Fruit fly (Drosophila melanogaster) whole organism, embryonic: ENCODE data around the gene CG3815.

Experiments
- Antp ChIP-seq: fragments of 200-800 bp; sonication (Bioruptor generic); optimal IDR thresholded peaks from 3 replicates; lab custom pipeline; 2016; ENCODE audit warnings: missing biosample characterization, missing genetic modification characterization
- Bgb ChIP-seq: fragments of 200-800 bp; sonication (Bioruptor generic); IDR thresholded peaks from 2 replicates; pipeline ENCODE4 v1.3.6; 2022; ENCODE audit warnings: missing biosample characterization, missing genetic modification characterization; ENCODE audit not compliant: partially characterized antibody
- CG10565 ChIP-seq: fragments of 200-800 bp; sonication (Bioruptor generic); optimal IDR thresholded peaks from 3 replicates; lab custom pipeline; 2016; ENCODE audit warnings: missing biosample characterization, mild to moderate bottlenecking, missing genetic modification characterization
- CG11504 ChIP-seq: fragments of 200-800 bp; sonication (Bioruptor generic); optimal IDR thresholded peaks from 3 replicates; lab custom pipeline; 2019; ENCODE audit warnings: missing biosample characterization, mild to moderate bottlenecking, missing genetic modification characterization, moderate library complexity
- CG12104 ChIP-seq: fragments of 200-800 bp; sonication (Bioruptor generic); optimal IDR thresholded peaks from 3 replicates; lab custom pipeline; 2016; ENCODE audit warnings: missing biosample characterization, missing genetic modification characterization
- CG12236 ChIP-seq: fragments of 200-800 bp; sonication (Bioruptor generic); optimal IDR thresholded peaks from 2 replicates; lab custom pipeline; 2016; ENCODE audit warnings: missing biosample characterization, missing genetic modification characterization
- CG12659 ChIP-seq: fragments of 200-800 bp; sonication (Bioruptor generic); optimal IDR thresholded peaks from 3 replicates; lab custom pipeline; 2017; ENCODE audit warnings: mild to moderate bottlenecking, missing biosample characterization, missing genetic modification reagents, missing genetic modification characterization
- CG13775 ChIP-seq: fragments of 200-800 bp; sonication (Bioruptor generic); optimal IDR thresholded peaks from 3 replicates; lab custom pipeline; 2017; ENCODE audit warnings: missing biosample characterization, mild to moderate bottlenecking, missing genetic modification characterization
- CG18011 ChIP-seq: fragments of 200-800 bp; sonication (Bioruptor generic); optimal IDR thresholded peaks from 2 replicates; lab custom pipeline; 2017; ENCODE audit warnings: missing biosample characterization, missing genetic modification characterization, mild to moderate bottlenecking, moderate library complexity, missing genotype
- CG18764 ChIP-seq: fragments of 200-800 bp; sonication (Bioruptor generic); optimal IDR thresholded peaks from 3 replicates; lab custom pipeline; 2016; ENCODE audit warnings: missing biosample characterization, missing genetic modification characterization
- CG2712 ChIP-seq: fragments of 200-800 bp; optimal IDR thresholded peaks from 3 replicates; lab custom pipeline; 2019; ENCODE audit warnings: missing biosample characterization, mild to moderate bottlenecking, missing genetic modification characterization, moderate library complexity
- CG3163 ChIP-seq: fragments of 200-800 bp; sonication (Bioruptor generic); optimal IDR thresholded peaks from 3 replicates; lab custom pipeline; 2016; ENCODE audit warnings: missing biosample characterization, missing genetic modification characterization
- CG32532 ChIP-seq: fragments of 200-800 bp; sonication (Bioruptor generic); IDR thresholded peaks from 2 replicates; pipeline ENCODE4 v1.3.6; 2022; ENCODE audit warnings: missing biosample characterization, missing genetic modification characterization
- CG32772 ChIP-seq: fragments of 200-800 bp; sonication (Bioruptor generic); IDR thresholded peaks from 2 replicates; pipeline ENCODE4 v1.3.6; 2022; ENCODE audit warnings: missing biosample characterization, missing genetic modification characterization
- CG4424 ChIP-seq: fragments of 200-800 bp; sonication (Bioruptor generic); optimal IDR thresholded peaks from 3 replicates; lab custom pipeline; 2016; ENCODE audit warnings: missing biosample characterization, missing genetic modification characterization
- CG7928 ChIP-seq: fragments of 200-800 bp; sonication (Bioruptor generic); optimal IDR thresholded peaks from 2 replicates; lab custom pipeline; 2017; ENCODE audit warnings: missing biosample characterization, mild to moderate bottlenecking, missing genetic modification characterization
- CG7963 ChIP-seq: fragments of 200-800 bp; sonication (Bioruptor generic); IDR thresholded peaks from 3 replicates; pipeline ENCODE4 v1.3.6; 2022; ENCODE audit warnings: missing biosample characterization, missing genetic modification characterization; ENCODE audit not compliant: partially characterized antibody
- Dek ChIP-seq: fragments of 200-800 bp; sonication (Bioruptor generic); optimal IDR thresholded peaks from 3 replicates; lab custom pipeline; 2019; ENCODE audit warnings: missing biosample characterization, mild to moderate bottlenecking, missing genetic modification characterization, moderate library complexity
- Dip2 ChIP-seq: fragments of 200-800 bp; sonication (Bioruptor generic); IDR thresholded peaks from 2 replicates; pipeline ENCODE4 v1.3.6; 2022; ENCODE audit warnings: missing biosample characterization, missing genetic modification characterization
- Dll ChIP-seq: fragments of 200-800 bp; sonication (Bioruptor generic); IDR thresholded peaks from 4 replicates; pipeline ENCODE4 v1.3.6; 2022; ENCODE audit warnings: missing biosample characterization, missing genetic modification characterization; ENCODE audit not compliant: partially characterized antibody
- Doc2 ChIP-seq: fragments of 200-800 bp; sonication (Bioruptor generic); IDR thresholded peaks from 2 replicates; pipeline ENCODE4 v1.3.6; 2022; ENCODE audit warnings: missing biosample characterization, missing genetic modification characterization
- Dp ChIP-seq: fragments of 200-800 bp; sonication (Bioruptor generic); optimal IDR thresholded peaks from 2 replicates; lab custom pipeline; 2018; ENCODE audit warnings: missing biosample characterization, mild to moderate bottlenecking, missing genetic modification characterization, moderate library complexity
- Fer2 ChIP-seq: fragments of 200-800 bp; sonication (Bioruptor generic); optimal IDR thresholded peaks from 2 replicates; lab custom pipeline; 2018; ENCODE audit warnings: missing biosample characterization, mild to moderate bottlenecking, missing genetic modification characterization, moderate library complexity
- Fer3 ChIP-seq: fragments of 200-800 bp; sonication (Bioruptor generic); optimal IDR thresholded peaks from 2 replicates; lab custom pipeline; 2018; ENCODE audit warnings: missing biosample characterization, mild to moderate bottlenecking, missing genetic modification characterization, moderate library complexity
- HLH3B ChIP-seq: fragments of 200-800 bp; sonication (Bioruptor generic); IDR thresholded peaks from 2 replicates; pipeline ENCODE4 v1.3.6; 2022; ENCODE audit warnings: missing biosample characterization, missing genetic modification characterization
- Hmr ChIP-seq: fragments of 200-800 bp; sonication (Bioruptor generic); optimal IDR thresholded peaks from 3 replicates; lab custom pipeline; 2017; ENCODE audit warnings: mild to moderate bottlenecking, missing biosample characterization, missing genetic modification reagents, missing genetic modification characterization
- Hr39 ChIP-seq: fragments of >200 bp; optimal IDR thresholded peaks from 2 replicates; lab custom pipeline; 2017
- Med ChIP-seq: fragments of 200-800 bp; sonication (Bioruptor generic); peaks from one replicate; lab custom pipeline; 2016; ENCODE audit warnings: missing biosample characterization, missing genetic modification characterization, mild to moderate bottlenecking, inconsistent platforms, moderate library complexity
- NK7.1 ChIP-seq: fragments of 200-800 bp; sonication (Bioruptor generic); optimal IDR thresholded peaks from 3 replicates; lab custom pipeline; 2016; ENCODE audit warnings: missing biosample characterization, missing genetic modification characterization
- NfI ChIP-seq: fragments of 200-800 bp; sonication (Bioruptor generic); optimal IDR thresholded peaks from 3 replicates; lab custom pipeline; 2018; ENCODE audit warnings: missing biosample characterization, mild to moderate bottlenecking, missing genetic modification characterization, moderate library complexity
- Sox102F ChIP-seq: fragments of 200-800 bp; sonication (Bioruptor generic); optimal IDR thresholded peaks from 2 replicates; lab custom pipeline; 2018; ENCODE audit warnings: missing biosample characterization, mild to moderate bottlenecking, missing genetic modification characterization, moderate library complexity
- TFAM ChIP-seq: fragments of 200-800 bp; sonication (Bioruptor generic); optimal IDR thresholded peaks from 2 replicates; lab custom pipeline; 2017; ENCODE audit warnings: missing biosample characterization, missing genetic modification characterization, inconsistent platforms
- Vsx1 ChIP-seq: fragments of 200-800 bp; sonication (Bioruptor generic); optimal IDR thresholded peaks from 2 replicates; lab custom pipeline; 2017; ENCODE audit warnings: missing biosample characterization, mild to moderate bottlenecking, missing genetic modification characterization, missing genetic modification reagents
- ase ChIP-seq: fragments of 200-800 bp; sonication (Bioruptor generic); IDR thresholded peaks from 3 replicates; pipeline ENCODE4 v1.3.6; 2022; ENCODE audit warnings: missing biosample characterization, missing genetic modification characterization
- ash1 ChIP-seq: fragments of 200-800 bp; sonication (Bioruptor generic); optimal IDR thresholded peaks from 2 replicates; lab custom pipeline; 2018; ENCODE audit warnings: missing biosample characterization, mild to moderate bottlenecking, missing genetic modification characterization
- cg ChIP-seq: fragments of 200-800 bp; sonication (Bioruptor generic); optimal IDR thresholded peaks from 3 replicates; lab custom pipeline; 2019; ENCODE audit warnings: missing biosample characterization, mild to moderate bottlenecking, missing genetic modification characterization, moderate library complexity
- crc ChIP-seq: fragments of 200-800 bp; sonication (Bioruptor generic); optimal IDR thresholded peaks from 2 replicates; lab custom pipeline; 2016; ENCODE audit warnings: missing biosample characterization, missing genetic modification characterization
- en ChIP-seq: fragments of 200-800 bp; sonication (Bioruptor generic); optimal IDR thresholded peaks from 2 replicates; lab custom pipeline; 2016; ENCODE audit warnings: missing biosample characterization, missing genetic modification characterization
- jing ChIP-seq: fragments of 200-800 bp; sonication (Bioruptor generic); optimal IDR thresholded peaks from 2 replicates; lab custom pipeline; 2018; ENCODE audit warnings: missing biosample characterization, mild to moderate bottlenecking, missing genetic modification characterization
- lov ChIP-seq, 2 experiments: fragments of 200-800 bp in 1 of 2; fragments of >200 bp in 1 of 2; sonication (Bioruptor generic) in 1 of 2; IDR thresholded peaks in 1 of 2; optimal IDR thresholded peaks in 1 of 2; 2 replicates in 1 of 2; 3 replicates in 1 of 2; pipeline versions ENCODE4 v1.3.6 to Lab custom; 2017 to 2022; ENCODE audit warnings: missing biosample characterization in 1 of 2, missing genetic modification characterization in 1 of 2
- nerfin-2 ChIP-seq: fragments of 200-800 bp; sonication (Bioruptor generic); IDR thresholded peaks from 2 replicates; pipeline ENCODE4 v1.3.6; 2022; ENCODE audit warnings: missing biosample characterization, missing genetic modification characterization; ENCODE audit not compliant: partially characterized antibody
- p53 ChIP-seq: fragments of 200-800 bp; sonication (Bioruptor generic); optimal IDR thresholded peaks from 2 replicates; lab custom pipeline; 2016; ENCODE audit warnings: missing biosample characterization, missing genetic modification characterization
- pb ChIP-seq: fragments of 200-800 bp; sonication (Bioruptor generic); optimal IDR thresholded peaks from 3 replicates; lab custom pipeline; 2016; ENCODE audit warnings: missing biosample characterization, missing genetic modification characterization
- prd ChIP-seq, 3 experiments: fragments of >200 bp in 2 of 3; fragments of 200-800 bp in 1 of 3; sonication (Bioruptor generic) in 1 of 3; optimal IDR thresholded peaks in 2 of 3; IDR thresholded peaks in 1 of 3; 2 replicates in 2 of 3; 3 replicates in 1 of 3; pipeline versions ENCODE4 v1.3.6 to Lab custom; 2017 to 2022; ENCODE audit warnings: missing biosample characterization in 1 of 3, missing genetic modification characterization in 1 of 3
- ro ChIP-seq: fragments of 200-800 bp; sonication (Bioruptor generic); IDR thresholded peaks from 2 replicates; pipeline ENCODE4 v1.3.6; 2022; ENCODE audit warnings: missing biosample characterization, missing genetic modification characterization
- sd ChIP-seq: fragments of 200-800 bp; sonication (Bioruptor generic); optimal IDR thresholded peaks from 3 replicates; lab custom pipeline; 2018; ENCODE audit warnings: missing biosample characterization, mild to moderate bottlenecking, missing genetic modification characterization, moderate library complexity
- slp2 ChIP-seq: fragments of 200-800 bp; sonication (Bioruptor generic); optimal IDR thresholded peaks from 2 replicates; lab custom pipeline; 2016; ENCODE audit warnings: missing biosample characterization, missing genetic modification characterization
- toy ChIP-seq: fragments of 200-800 bp; sonication (Bioruptor generic); IDR thresholded peaks from 2 replicates; pipeline ENCODE4 v1.3.6; 2022; ENCODE audit warnings: missing biosample characterization, missing genetic modification characterization
- trem ChIP-seq: fragments of 200-800 bp; optimal IDR thresholded peaks from 3 replicates; lab custom pipeline; 2019; ENCODE audit warnings: missing biosample characterization, mild to moderate bottlenecking, missing genetic modification characterization, moderate library complexity

The CG3815 gene

DNA sequence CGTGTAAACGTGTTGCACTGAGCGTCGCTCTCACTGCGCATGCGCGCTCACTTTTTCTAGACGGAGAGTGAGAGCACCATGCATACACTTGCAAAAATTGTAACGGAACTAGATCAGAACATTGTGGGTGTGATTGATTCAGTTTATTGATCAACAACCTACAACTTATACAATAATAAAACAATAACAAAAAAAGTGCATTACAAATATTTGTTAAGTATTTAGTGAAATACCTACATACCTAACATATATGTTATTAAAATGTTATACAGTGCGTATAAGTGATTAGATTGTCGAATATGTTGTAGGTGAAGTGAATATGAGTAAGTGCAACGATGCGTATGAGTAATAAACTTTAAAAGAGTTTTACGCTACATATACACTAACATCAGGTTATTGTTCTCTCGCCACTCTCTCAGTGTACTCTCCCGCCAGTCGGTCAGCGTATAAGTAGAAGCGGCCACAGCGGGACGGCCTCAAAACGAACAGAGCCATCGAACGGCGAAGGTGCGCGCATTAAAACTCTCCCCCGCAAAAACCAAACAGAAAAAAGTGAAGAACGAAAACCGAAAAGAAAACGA is 35.3 kb downstream of the CG3815 start, which contains the start of gene CG42240 (continued):
- TF ChIP-seq TFAM (GFP tag; lab: Kevin White, UChicago) (peak; percentile 6), CG13775 (GFP tag; lab: Kevin White, UChicago) (peak; percentile 88), Dp (GFP tag; lab: Kevin White, UChicago) (no peak), CG2712 (tag; lab: Kevin White, UChicago) (peak; percentile 95), Dll (GFP tag; lab: Robert Waterston, UW) (no peak), Antp (GFP tag; lab: Kevin White, UChicago) (peak; percentile 54), Med (GFP tag; lab: Kevin White, UChicago) (peak; percentile 93), trem (tag; lab: Kevin White, UChicago) (peak; percentile 71), cg (GFP tag; lab: Kevin White, UChicago) (peak; percentile 22), NK7.1 (GFP tag; lab: Kevin White, UChicago) (peak; percentile 73), prd (optimal IDR thresholded peaks at IDR 0.05; lab: Kevin White, UChicago) (no peak), prd (GFP tag; IDR thresholded peaks at IDR 0.05; lab: Robert Waterston, UW) (peak; percentile 79), sd (tag; lab: Kevin White, UChicago) (no peak), Doc2 (GFP tag; lab: Robert Waterston, UW) (no peak), HLH3B (GFP tag; lab: Robert Waterston, UW) (peak; percentile 83), pb (GFP tag; lab: Kevin White, UChicago) (peak; percentile 59), crc (GFP tag; lab: Kevin White, UChicago) (peak; percentile 41), Fer3 (tag; lab: Kevin White, UChicago) (peak; percentile 79), Bgb (GFP tag; lab: Robert Waterston, UW) (no peak; the same call in 1 of the 2 replicates), Hmr (peak; percentile 94), slp2 (peak; percentile 80), CG12236 (peak; percentile 74), CG10565 (GFP tag; lab: Kevin White, UChicago) (peak; percentile 27), CG12659 (GFP tag; lab: Kevin White, UChicago) (peak; percentile 96), ase (peak; percentile 58; the same call in 1 of the 3 replicates), CG3163 (peak; percentile 1), CG12104 (GFP tag; lab: Kevin White, UChicago) (peak; percentile 91), Fer2 (tag; lab: Kevin White, UChicago) (peak; percentile 77), CG32532 (GFP tag; lab: Robert Waterston, UW) (peak; percentile 63; the same call in 1 of the 2 replicates), ro (GFP tag; lab: Robert Waterston, UW) (no peak), lov (optimal IDR thresholded peaks at IDR 0.05; lab: Kevin White, UChicago) (no peak), lov (GFP tag; IDR thresholded peaks at IDR 0.05; lab: Robert Waterston, UW) (no peak), p53 (GFP tag; lab: Kevin White, UChicago) (no peak), en (GFP tag; lab: Kevin White, UChicago) (peak; percentile 59), toy (0 out of 2 replicates have a peak, but pooled peaks have one; percentile 8), Dip2 (GFP tag; lab: Robert Waterston, UW) (no peak), Sox102F (GFP tag; lab: Kevin White, UChicago) (peak; percentile 93), CG18011 (GFP tag; lab: Kevin White, UChicago) (peak; percentile 74), CG7963 (GFP tag; lab: Robert Waterston, UW) (no peak), NfI (peak; percentile 88), CG11504 (tag; lab: Kevin White, UChicago) (peak; percentile 94), CG18764 (peak; percentile 85), ash1 (no peak), Vsx1 (GFP tag; lab: Kevin White, UChicago) (peak; percentile 78), CG4424 (GFP tag; lab: Kevin White, UChicago) (peak; percentile 94), CG32772 (peak; percentile 78), nerfin-2 (GFP tag; lab: Robert Waterston, UW) (no peak), Hr39 (lab: Kevin White, UChicago) (no peak), Dek (peak; percentile 83), jing (peak; percentile 79), CG7928 (GFP tag; lab: Kevin White, UChicago) (peak; percentile 16)
